Worm (Caenorhabditis elegans) whole organism, mixed stage, embryonic: ENCODE measurements around the gene lin-31.

Experiments used
- M03D4.4 ChIP-seq: sonication (generic microtip); optimal IDR thresholded peaks from 2 replicates; lab custom pipeline; 2017; ENCODE audit warnings: mild to moderate bottlenecking, missing genetic modification characterization, missing compliant biosample characterization
- bed-3 ChIP-seq: fragments of 200-800 bp; sonication (Bioruptor generic); optimal IDR thresholded peaks from 3 replicates; lab custom pipeline; 2018; ENCODE audit warnings: mild to moderate bottlenecking, missing genetic modification characterization, moderate library complexity, missing compliant biosample characterization
- blmp-1 ChIP-seq: fragments of 150-350 bp; optimal IDR thresholded peaks from 2 replicates; lab custom pipeline; 2014; ENCODE audit warnings: missing biosample characterization, missing genetic modification characterization
- ceh-39 ChIP-seq: fragments of 150-350 bp; optimal IDR thresholded peaks from 2 replicates; lab custom pipeline; 2014; ENCODE audit warnings: missing biosample characterization, missing genetic modification characterization
- ceh-43 ChIP-seq: fragments of 200-800 bp; sonication (Bioruptor generic); optimal IDR thresholded peaks from 2 replicates; lab custom pipeline; 2018; ENCODE audit warnings: mild to moderate bottlenecking, missing genetic modification characterization, moderate library complexity, missing compliant biosample characterization
- ceh-83 ChIP-seq: fragments of 200-800 bp; sonication (Bioruptor generic); optimal IDR thresholded peaks from 2 replicates; lab custom pipeline; 2018; ENCODE audit warnings: mild to moderate bottlenecking, missing genetic modification characterization, missing compliant biosample characterization
- ces-1 ChIP-seq: fragments of 150-350 bp; optimal IDR thresholded peaks from 2 replicates; lab custom pipeline; 2014; ENCODE audit warnings: missing biosample characterization, missing genetic modification reagents, missing genetic modification characterization
- cnd-1 ChIP-seq: fragments of 200-800 bp; sonication (Bioruptor generic); optimal IDR thresholded peaks from 2 replicates; lab custom pipeline; 2018; ENCODE audit warnings: mild to moderate bottlenecking, missing genetic modification characterization, missing compliant biosample characterization
- drap-1 ChIP-seq: fragments of 200-800 bp; sonication (Bioruptor generic); optimal IDR thresholded peaks from 3 replicates; lab custom pipeline; 2018; ENCODE audit warnings: mild to moderate bottlenecking, missing genetic modification characterization, missing compliant biosample characterization
- elt-3 ChIP-seq: fragments of 150-350 bp; optimal IDR thresholded peaks from 2 replicates; lab custom pipeline; 2014; ENCODE audit warnings: missing biosample characterization, missing genetic modification characterization
- ham-2 ChIP-seq: fragments of 200-800 bp; sonication (Bioruptor generic); optimal IDR thresholded peaks from 2 replicates; lab custom pipeline; 2018; ENCODE audit warnings: mild to moderate bottlenecking, missing genetic modification characterization, missing compliant biosample characterization
- hlh-1 ChIP-seq: fragments of 150-350 bp; optimal IDR thresholded peaks from 2 replicates; lab custom pipeline; 2014; ENCODE audit warnings: missing biosample characterization, missing genetic modification reagents, missing genetic modification characterization
- lin-32 ChIP-seq: fragments of 200-800 bp; sonication (Bioruptor generic); optimal IDR thresholded peaks from 2 replicates; lab custom pipeline; 2018; ENCODE audit warnings: mild to moderate bottlenecking, missing genetic modification characterization, missing compliant biosample characterization
- lsy-2 ChIP-seq: fragments of 150-350 bp; optimal IDR thresholded peaks from 2 replicates; lab custom pipeline; 2014; ENCODE audit warnings: missing biosample characterization, missing genetic modification characterization
- mab-5 ChIP-seq: fragments of 150-350 bp; optimal IDR thresholded peaks from 2 replicates; lab custom pipeline; 2014; ENCODE audit warnings: missing biosample characterization, missing genetic modification characterization
- mep-1 ChIP-seq: fragments of 150-350 bp; optimal IDR thresholded peaks from 2 replicates; lab custom pipeline; 2017; ENCODE audit warnings: missing biosample characterization, missing genetic modification reagents, missing genetic modification characterization, inconsistent platforms
- mls-2 ChIP-seq: sonication (generic microtip); optimal IDR thresholded peaks from 2 replicates; lab custom pipeline; 2016; ENCODE audit warnings: mild to moderate bottlenecking, missing genetic modification characterization, moderate library complexity, missing compliant biosample characterization
- nhr-12 ChIP-seq: fragments of 150-350 bp; optimal IDR thresholded peaks from 2 replicates; lab custom pipeline; 2014; ENCODE audit warnings: missing biosample characterization, missing genetic modification characterization
- nhr-237 ChIP-seq: fragments of 150-350 bp; optimal IDR thresholded peaks from 2 replicates; lab custom pipeline; 2014; ENCODE audit warnings: missing biosample characterization, missing genetic modification characterization
- nhr-28 ChIP-seq: fragments of 150-350 bp; optimal IDR thresholded peaks from 2 replicates; lab custom pipeline; 2014; ENCODE audit warnings: missing biosample characterization, missing genetic modification characterization
- nhr-76 ChIP-seq: sonication (generic microtip); optimal IDR thresholded peaks from 2 replicates; lab custom pipeline; 2017; ENCODE audit warnings: missing biosample characterization, missing genetic modification characterization
- pha-4 ChIP-seq: fragments of 150-350 bp; optimal IDR thresholded peaks from 2 replicates; lab custom pipeline; 2018; ENCODE audit warnings: missing biosample characterization, missing genetic modification reagents, missing genetic modification characterization
- snpc-4 ChIP-seq: fragments of 150-350 bp; optimal IDR thresholded peaks from 2 replicates; lab custom pipeline; 2014; ENCODE audit warnings: missing biosample characterization, missing genetic modification characterization
- sptf-1 ChIP-seq: sonication (generic microtip); optimal IDR thresholded peaks from 2 replicates; lab custom pipeline; 2017; ENCODE audit warnings: mild to moderate bottlenecking, missing genetic modification characterization, moderate library complexity, missing compliant biosample characterization
- tbx-8 ChIP-seq: fragments of 200-800 bp; sonication (Bioruptor generic); optimal IDR thresholded peaks from 2 replicates; lab custom pipeline; 2018; ENCODE audit warnings: mild to moderate bottlenecking, missing genetic modification characterization, moderate library complexity, missing compliant biosample characterization
- unc-120 ChIP-seq: sonication (generic microtip); optimal IDR thresholded peaks from 2 replicates; lab custom pipeline; 2017; ENCODE audit warnings: missing genetic modification characterization, missing compliant biosample characterization; ENCODE audit not compliant: poor library complexity, severe bottlenecking
- unc-39 ChIP-seq: fragments of 150-350 bp; optimal IDR thresholded peaks from 2 replicates; lab custom pipeline; 2014; ENCODE audit warnings: missing biosample characterization, missing genetic modification characterization
- unc-62 ChIP-seq: fragments of 150-350 bp; optimal IDR thresholded peaks from 2 replicates; lab custom pipeline; 2014; ENCODE audit warnings: missing biosample characterization, missing genetic modification reagents, missing genetic modification characterization
- zip-8 ChIP-seq: fragments of 150-350 bp; optimal IDR thresholded peaks from 2 replicates; lab custom pipeline; 2014; ENCODE audit warnings: missing biosample characterization, missing genetic modification characterization
- ztf-11 ChIP-seq: fragments of 150-350 bp; optimal IDR thresholded peaks from 2 replicates; lab custom pipeline; 2014; ENCODE audit warnings: missing biosample characterization, missing genetic modification characterization

Gene lin-31

ce11 chrII:3965665-3966416, 16.5 kb upstream of the lin-31 start:
- TF ChIP-seq ces-1: no peak
- TF ChIP-seq pha-4 (tag; lab: Kevin White, UChicago): no peak
- no peak for TF ChIP-seq nhr-28 (tag; lab: Kevin White, UChicago)
- no peak for TF ChIP-seq hlh-1 (tag; lab: Kevin White, UChicago)
- TF ChIP-seq ham-2 (GFP tag; lab: Kevin White, UChicago): no peak
- no peak for TF ChIP-seq lsy-2
- no peak for TF ChIP-seq blmp-1 (tag; lab: Kevin White, UChicago)
- no peak for TF ChIP-seq mab-5 (tag; lab: Kevin White, UChicago)

- no peak for TF ChIP-seq M03D4.4 (tag; lab: Kevin White, UChicago)
- no peak for TF ChIP-seq snpc-4 (tag; lab: Kevin White, UChicago)
- TF ChIP-seq cnd-1: no peak
- no peak for TF ChIP-seq ceh-83 (GFP tag; lab: Kevin White, UChicago)
- no peak for TF ChIP-seq mab-5 (tag; lab: Kevin White, UChicago)
- no peak for TF ChIP-seq mep-1 (tag; lab: Kevin White, UChicago)
- no peak for TF ChIP-seq tbx-8
- no peak for TF ChIP-seq drap-1 (GFP tag; lab: Kevin White, UChicago)
- TF ChIP-seq nhr-237 (tag; lab: Kevin White, UChicago): no peak
- TF ChIP-seq sptf-1 (tag; lab: Kevin White, UChicago): no peak
- TF ChIP-seq ceh-43 (GFP tag; lab: Kevin White, UChicago): no peak
- TF ChIP-seq zip-8 (tag; lab: Kevin White, UChicago): no peak
- no peak for TF ChIP-seq unc-120 (tag; lab: Kevin White, UChicago)
- TF ChIP-seq ztf-11 (tag; lab: Kevin White, UChicago): no peak
- no peak for TF ChIP-seq lsy-2
- no peak for TF ChIP-seq nhr-28 (tag; lab: Kevin White, UChicago)
Observed at ce11 chrII:3967061-3967460, 15.3 kb upstream of the lin-31 start.

ce11 chrII:3968070-3968469, 14.3 kb upstream of the lin-31 start:
- TF ChIP-seq mls-2 (tag; lab: Kevin White, UChicago) (no peak), ztf-11 (tag; lab: Kevin White, UChicago) (no peak), tbx-8 (no peak), lsy-2 (no peak), lin-32 (no peak), elt-3 (no peak), pha-4 (tag; lab: Kevin White, UChicago) (no peak), nhr-237 (tag; lab: Kevin White, UChicago) (no peak), bed-3 (GFP tag; lab: Kevin White, UChicago) (no peak), blmp-1 (tag; lab: Kevin White, UChicago) (no peak), unc-62 (GFP tag; lab: Kevin White, UChicago) (no peak), nhr-76 (tag; lab: Kevin White, UChicago) (no peak), ceh-39 (tag; lab: Kevin White, UChicago) (no peak), nhr-12 (tag; lab: Kevin White, UChicago) (no peak), unc-120 (tag; lab: Kevin White, UChicago) (no peak), ceh-83 (GFP tag; lab: Kevin White, UChicago) (no peak), unc-39 (no peak), ham-2 (GFP tag; lab: Kevin White, UChicago) (no peak)

ce11 chrII:3968808-3969207, 13.5 kb upstream of the lin-31 start:
- TF ChIP-seq elt-3 (no peak), unc-39 (no peak), sptf-1 (tag; lab: Kevin White, UChicago) (no peak)

- peak; percentile 1 for TF ChIP-seq ces-1
- no peak for TF ChIP-seq zip-8 (tag; lab: Kevin White, UChicago)
- TF ChIP-seq, all 35 proteins: peak for 1
Observed at ce11 chrII:3972153-3972552, 10.2 kb upstream of the lin-31 start, which contains the start of gene K10G6.9. Gene K10G6.9, plus strand, starts transcription at chrII:3972262.
